Worm (Caenorhabditis elegans): Measurements from ENCODE around the gene ckb-4.

Gene ckb-4

DNA sequence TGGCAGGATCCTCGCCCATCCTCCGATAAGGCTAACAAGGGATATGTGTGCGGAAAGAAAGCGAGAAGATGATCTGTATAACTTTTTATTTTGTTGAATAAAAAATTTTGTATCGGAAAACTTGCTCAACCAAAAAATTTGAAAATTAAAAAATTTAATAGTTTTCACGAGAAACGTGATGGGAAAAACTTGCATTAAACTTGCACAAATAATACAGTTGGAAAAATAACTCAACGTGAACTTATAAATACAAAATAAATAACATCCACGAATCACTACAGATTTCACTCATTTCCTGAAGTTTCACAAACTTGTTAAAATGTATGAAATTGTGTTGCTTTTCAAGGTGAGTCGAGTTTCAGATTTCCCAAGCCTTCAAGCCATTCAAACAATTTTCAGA lies 10.2 kb downstream of the ckb-4 start, which contains the start of gene F36F12.7:
F36F12.7 (plus strand) TSS at position 301 of the 400 bp plus-strand sequence.
- TF ChIP-seq hlh-4 (tag; optimal IDR thresholded peaks at IDR 0.05) (no peak), nhr-47 (tag; optimal IDR thresholded peaks at IDR 0.05) (no peak), alr-1 (tag; optimal IDR thresholded peaks at IDR 0.05; ENCODE audit: borderline replicate concordance) (no peak), tlp-1 (tag; optimal IDR thresholded peaks at IDR 0.05) (no peak), snu-23 (GFP tag; optimal IDR thresholded peaks at IDR 0.05) (no peak), lin-14 (GFP tag; optimal IDR thresholded peaks at IDR 0.05) (no peak), nhr-71 (tag; optimal IDR thresholded peaks at IDR 0.05) (no peak), vab-15 (tag; optimal IDR thresholded peaks at IDR 0.05) (no peak), ztf-11 (tag; optimal IDR thresholded peaks at IDR 0.05) (no peak), ceh-90 (tag; optimal IDR thresholded peaks at IDR 0.05) (no peak), unc-130 (tag; optimal IDR thresholded peaks at IDR 0.05) (no peak), tbx-2 (tag; optimal IDR thresholded peaks at IDR 0.05) (no peak), nhr-19 (GFP tag; conservative IDR thresholded peaks at IDR 0.05) (no peak), sox-4 (tag; optimal IDR thresholded peaks at IDR 0.05) (no peak), aha-1 (tag; optimal IDR thresholded peaks at IDR 0.05) (no peak)

DNA sequence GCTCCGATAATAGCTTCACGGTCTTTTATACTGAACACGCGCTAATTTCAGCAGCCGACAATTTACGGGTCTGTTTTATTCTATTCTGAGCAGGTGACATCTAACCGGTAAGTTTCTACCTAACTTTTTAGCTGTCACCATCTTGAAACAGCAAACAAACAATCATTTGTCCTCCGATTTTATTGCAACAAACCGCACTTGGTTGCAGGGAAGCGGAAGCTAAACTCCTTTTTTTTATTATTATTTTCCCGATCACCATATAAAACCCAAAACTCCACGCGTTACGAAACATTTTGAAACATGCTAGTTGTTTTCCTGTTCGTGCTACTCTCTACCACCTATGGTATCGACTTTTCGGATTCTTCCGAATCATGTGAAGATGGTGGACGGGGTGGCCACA lies 11.6 kb downstream of the ckb-4 start, which contains the start of gene clec-208:
clec-208 (plus strand) TSS at position 301 of the 400 bp plus-strand sequence.
- TF ChIP-seq dsc-1 (tag; optimal IDR thresholded peaks at IDR 0.05): no peak
- no peak for TF ChIP-seq mdl-1 (tag; optimal IDR thresholded peaks at IDR 0.05)
- no peak for TF ChIP-seq unc-86 (tag; optimal IDR thresholded peaks at IDR 0.05)
- TF ChIP-seq ceh-82 (tag; optimal IDR thresholded peaks at IDR 0.05): no peak
- no peak for TF ChIP-seq nhr-20 (tag; optimal IDR thresholded peaks at IDR 0.05)
- no peak for TF ChIP-seq aha-1 (tag; optimal IDR thresholded peaks at IDR 0.05)
- no peak for TF ChIP-seq nhr-85 (tag)
- no peak for TF ChIP-seq nhr-76 (tag; optimal IDR thresholded peaks at IDR 0.05)
- no peak for TF ChIP-seq lsy-2 (tag; optimal IDR thresholded peaks at IDR 0.05)
- TF ChIP-seq nhr-12 (tag; optimal IDR thresholded peaks at IDR 0.05): no peak
- TF ChIP-seq ets-5 (GFP tag; IDR thresholded peaks at IDR 0.05): no peak
- TF ChIP-seq efl-1 (optimal IDR thresholded peaks at IDR 0.05): no peak
- no peak for TF ChIP-seq efl-1 (GFP tag; optimal IDR thresholded peaks at IDR 0.05 in 1 of 2)
- TF ChIP-seq ceh-90 (tag; optimal IDR thresholded peaks at IDR 0.05): no peak
- TF ChIP-seq sup-37 (GFP tag; optimal IDR thresholded peaks at IDR 0.05): no peak
- no peak for TF ChIP-seq fos-1 (tag; optimal IDR thresholded peaks at IDR 0.05)
- TF ChIP-seq hlh-17 (GFP tag; optimal IDR thresholded peaks at IDR 0.05; ENCODE audit: borderline replicate concordance): no peak
- TF ChIP-seq nhr-11 (tag; optimal IDR thresholded peaks at IDR 0.05): no peak
- TF ChIP-seq aly-2 (tag; optimal IDR thresholded peaks at IDR 0.05): no peak

- no peak for TF ChIP-seq nhr-90 (tag; optimal IDR thresholded peaks at IDR 0.05; ENCODE audit: poor library complexity)
- TF ChIP-seq unc-130 (tag; optimal IDR thresholded peaks at IDR 0.05): no peak
- no peak for TF ChIP-seq ceh-8 (GFP tag; optimal IDR thresholded peaks at IDR 0.05)
- no peak for TF ChIP-seq xbp-1 (tag; optimal IDR thresholded peaks at IDR 0.05)
These were observed 13.5 kb downstream of the ckb-4 start, which contains the start of gene clec-207 for ce11 chrV:2095772-2096171. clec-207 (plus strand) TSS chrV:2096072.

ce11 chrV:2095204-2095603 lies 14.0 kb downstream of the ckb-4 start, which contains the start of gene F36F12.2:
F36F12.2 (minus strand) TSS chrV:2095304.
- no peak for TF ChIP-seq ama-1 (optimal IDR thresholded peaks at IDR 0.05)
- TF ChIP-seq fkh-8 (tag; optimal IDR thresholded peaks at IDR 0.05): no peak
- no peak for TF ChIP-seq xbp-1 (tag; optimal IDR thresholded peaks at IDR 0.05)
- TF ChIP-seq nhr-20 (tag; optimal IDR thresholded peaks at IDR 0.05): no peak
- no peak for TF ChIP-seq zip-4 (GFP tag; optimal IDR thresholded peaks at IDR 0.05)
- no peak for TF ChIP-seq lin-14 (GFP tag; optimal IDR thresholded peaks at IDR 0.05)
- no peak for TF ChIP-seq nhr-28 (tag; optimal IDR thresholded peaks at IDR 0.05)

Data from whole organism, L1 larva.